Worm (Caenorhabditis elegans) whole organism, mixed stage, embryonic: ENCODE results near the gene aptf-4.
A peak's percentile ranks its signal among the peaks of the same experiment; 100 is the strongest.

Experiments used
- M03D4.4 ChIP-seq: sonication (generic microtip); optimal IDR thresholded peaks from 2 replicates; lab custom pipeline; 2017; ENCODE audit warnings: mild to moderate bottlenecking, missing genetic modification characterization, missing compliant biosample characterization
- bed-3 ChIP-seq: fragments of 200-800 bp; sonication (Bioruptor generic); optimal IDR thresholded peaks from 3 replicates; lab custom pipeline; 2018; ENCODE audit warnings: mild to moderate bottlenecking, missing genetic modification characterization, moderate library complexity, missing compliant biosample characterization
- blmp-1 ChIP-seq: fragments of 150-350 bp; optimal IDR thresholded peaks from 2 replicates; lab custom pipeline; 2014; ENCODE audit warnings: missing biosample characterization, missing genetic modification characterization
- ceh-39 ChIP-seq: fragments of 150-350 bp; optimal IDR thresholded peaks from 2 replicates; lab custom pipeline; 2014; ENCODE audit warnings: missing biosample characterization, missing genetic modification characterization
- ceh-43 ChIP-seq: fragments of 200-800 bp; sonication (Bioruptor generic); optimal IDR thresholded peaks from 2 replicates; lab custom pipeline; 2018; ENCODE audit warnings: mild to moderate bottlenecking, missing genetic modification characterization, moderate library complexity, missing compliant biosample characterization
- ceh-83 ChIP-seq: fragments of 200-800 bp; sonication (Bioruptor generic); optimal IDR thresholded peaks from 2 replicates; lab custom pipeline; 2018; ENCODE audit warnings: mild to moderate bottlenecking, missing genetic modification characterization, missing compliant biosample characterization
- ces-1 ChIP-seq: fragments of 150-350 bp; optimal IDR thresholded peaks from 2 replicates; lab custom pipeline; 2014; ENCODE audit warnings: missing biosample characterization, missing genetic modification reagents, missing genetic modification characterization
- cnd-1 ChIP-seq: fragments of 200-800 bp; sonication (Bioruptor generic); optimal IDR thresholded peaks from 2 replicates; lab custom pipeline; 2018; ENCODE audit warnings: mild to moderate bottlenecking, missing genetic modification characterization, missing compliant biosample characterization
- drap-1 ChIP-seq: fragments of 200-800 bp; sonication (Bioruptor generic); optimal IDR thresholded peaks from 3 replicates; lab custom pipeline; 2018; ENCODE audit warnings: mild to moderate bottlenecking, missing genetic modification characterization, missing compliant biosample characterization
- elt-1 ChIP-seq: sonication (generic microtip); optimal IDR thresholded peaks from 2 replicates; lab custom pipeline; 2017; ENCODE audit warnings: missing genetic modification characterization, mild to moderate bottlenecking, missing compliant biosample characterization, antibody characterized with exemption, moderate library complexity, borderline replicate concordance; ENCODE audit not compliant: insufficient read depth
- elt-3 ChIP-seq: fragments of 150-350 bp; optimal IDR thresholded peaks from 2 replicates; lab custom pipeline; 2014; ENCODE audit warnings: missing biosample characterization, missing genetic modification characterization
- flh-1 ChIP-seq: fragments of 200-800 bp; sonication (Bioruptor generic); optimal IDR thresholded peaks from 2 replicates; lab custom pipeline; 2018; ENCODE audit warnings: mild to moderate bottlenecking, missing genetic modification characterization, moderate library complexity, missing compliant biosample characterization
- ham-2 ChIP-seq: fragments of 200-800 bp; sonication (Bioruptor generic); optimal IDR thresholded peaks from 2 replicates; lab custom pipeline; 2018; ENCODE audit warnings: mild to moderate bottlenecking, missing genetic modification characterization, missing compliant biosample characterization
- hlh-1 ChIP-seq: fragments of 150-350 bp; optimal IDR thresholded peaks from 2 replicates; lab custom pipeline; 2014; ENCODE audit warnings: missing biosample characterization, missing genetic modification reagents, missing genetic modification characterization
- lin-13 ChIP-seq: fragments of 150-350 bp; optimal IDR thresholded peaks from 2 replicates; lab custom pipeline; 2014; ENCODE audit warnings: missing biosample characterization, missing genetic modification characterization
- lin-32 ChIP-seq: fragments of 200-800 bp; sonication (Bioruptor generic); optimal IDR thresholded peaks from 2 replicates; lab custom pipeline; 2018; ENCODE audit warnings: mild to moderate bottlenecking, missing genetic modification characterization, missing compliant biosample characterization
- lsy-2 ChIP-seq: fragments of 150-350 bp; optimal IDR thresholded peaks from 2 replicates; lab custom pipeline; 2014; ENCODE audit warnings: missing biosample characterization, missing genetic modification characterization
- mab-5 ChIP-seq: fragments of 150-350 bp; optimal IDR thresholded peaks from 2 replicates; lab custom pipeline; 2014; ENCODE audit warnings: missing biosample characterization, missing genetic modification characterization
- mep-1 ChIP-seq: fragments of 150-350 bp; optimal IDR thresholded peaks from 2 replicates; lab custom pipeline; 2017; ENCODE audit warnings: missing biosample characterization, missing genetic modification reagents, missing genetic modification characterization, inconsistent platforms
- mls-2 ChIP-seq: sonication (generic microtip); optimal IDR thresholded peaks from 2 replicates; lab custom pipeline; 2016; ENCODE audit warnings: mild to moderate bottlenecking, missing genetic modification characterization, moderate library complexity, missing compliant biosample characterization
- nhr-12 ChIP-seq: fragments of 150-350 bp; optimal IDR thresholded peaks from 2 replicates; lab custom pipeline; 2014; ENCODE audit warnings: missing biosample characterization, missing genetic modification characterization
- nhr-2 ChIP-seq: fragments of 150-350 bp; optimal IDR thresholded peaks from 2 replicates; lab custom pipeline; 2014; ENCODE audit warnings: missing biosample characterization, missing genetic modification characterization
- nhr-237 ChIP-seq: fragments of 150-350 bp; optimal IDR thresholded peaks from 2 replicates; lab custom pipeline; 2014; ENCODE audit warnings: missing biosample characterization, missing genetic modification characterization
- nhr-76 ChIP-seq: sonication (generic microtip); optimal IDR thresholded peaks from 2 replicates; lab custom pipeline; 2017; ENCODE audit warnings: missing biosample characterization, missing genetic modification characterization
- pha-4 ChIP-seq: fragments of 150-350 bp; optimal IDR thresholded peaks from 2 replicates; lab custom pipeline; 2018; ENCODE audit warnings: missing biosample characterization, missing genetic modification reagents, missing genetic modification characterization
- sem-2 ChIP-seq: fragments of 200-800 bp; sonication (Bioruptor generic); optimal IDR thresholded peaks from 2 replicates; lab custom pipeline; 2018; ENCODE audit warnings: mild to moderate bottlenecking, missing genetic modification characterization, missing compliant biosample characterization
- sptf-1 ChIP-seq: sonication (generic microtip); optimal IDR thresholded peaks from 2 replicates; lab custom pipeline; 2017; ENCODE audit warnings: mild to moderate bottlenecking, missing genetic modification characterization, moderate library complexity, missing compliant biosample characterization
- tbx-8 ChIP-seq: fragments of 200-800 bp; sonication (Bioruptor generic); optimal IDR thresholded peaks from 2 replicates; lab custom pipeline; 2018; ENCODE audit warnings: mild to moderate bottlenecking, missing genetic modification characterization, moderate library complexity, missing compliant biosample characterization
- unc-39 ChIP-seq: fragments of 150-350 bp; optimal IDR thresholded peaks from 2 replicates; lab custom pipeline; 2014; ENCODE audit warnings: missing biosample characterization, missing genetic modification characterization
- unc-62 ChIP-seq: fragments of 150-350 bp; optimal IDR thresholded peaks from 2 replicates; lab custom pipeline; 2014; ENCODE audit warnings: missing biosample characterization, missing genetic modification reagents, missing genetic modification characterization
- zip-8 ChIP-seq: fragments of 150-350 bp; optimal IDR thresholded peaks from 2 replicates; lab custom pipeline; 2014; ENCODE audit warnings: missing biosample characterization, missing genetic modification characterization
- ztf-11 ChIP-seq: fragments of 150-350 bp; optimal IDR thresholded peaks from 2 replicates; lab custom pipeline; 2014; ENCODE audit warnings: missing biosample characterization, missing genetic modification characterization

The aptf-4 gene

DNA sequence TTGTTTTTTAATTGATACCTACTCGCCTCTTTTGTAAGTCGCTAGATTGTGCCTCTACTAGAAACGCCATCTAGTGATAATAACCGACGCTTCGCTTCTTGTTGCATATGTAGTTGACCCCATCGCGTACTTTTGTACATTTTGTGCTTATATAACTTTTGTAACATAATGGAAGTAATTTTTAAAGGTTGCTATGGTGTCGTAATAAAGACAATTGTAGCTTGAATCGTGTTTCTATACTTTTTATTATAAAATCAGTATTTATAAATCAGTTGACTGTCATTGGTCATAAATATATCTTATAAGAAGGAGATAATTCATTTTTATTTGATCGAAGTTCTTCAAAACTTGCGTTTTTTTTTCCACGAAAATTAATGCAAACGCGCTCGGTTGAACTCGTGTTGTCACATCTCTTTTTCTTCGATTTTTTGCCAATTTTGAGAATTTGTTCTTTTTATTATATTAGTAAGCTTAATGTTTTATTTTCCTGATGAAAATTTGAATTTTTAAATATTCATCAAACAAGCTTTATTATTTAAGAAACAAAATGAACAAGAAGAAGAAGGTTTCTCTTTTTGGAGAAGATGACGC is 13.2 kb upstream of the aptf-4 start, which contains the start of gene F54C9.9:
TSS of gene F54C9.9 (plus strand) at position 541 of the 591 bp plus-strand sequence.
- peak; percentile 9 for TF ChIP-seq lsy-2 (tag; lab: Kevin White, UChicago)
- no peak for TF ChIP-seq lin-32 (GFP tag; lab: Kevin White, UChicago)

DNA sequence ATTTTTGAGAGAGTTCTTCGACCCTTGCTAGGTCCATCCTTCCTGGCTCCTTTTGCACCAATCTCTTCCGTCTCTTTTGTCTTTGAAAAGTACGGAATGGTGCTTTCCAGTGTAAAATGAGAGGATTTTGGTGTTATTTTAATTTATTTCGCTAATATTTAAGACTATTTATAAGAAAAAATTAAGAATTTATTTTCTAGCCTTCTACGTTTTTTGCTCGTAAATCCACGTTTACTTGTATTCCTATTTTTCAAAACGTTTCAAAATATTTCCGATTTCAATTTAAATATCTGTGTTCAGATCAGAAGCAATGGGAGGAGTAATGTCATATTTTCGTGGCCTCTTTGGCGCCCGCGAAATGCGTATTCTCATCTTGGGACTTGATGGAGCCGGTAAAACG is 9.1 kb upstream of the aptf-4 start, which contains the start of gene arl-1:
TSS of gene arl-1 (plus strand) at position 301 of the 400 bp plus-strand sequence.
- TF ChIP-seq unc-62 (GFP tag; lab: Kevin White, UChicago) (no peak), pha-4 (tag; lab: Kevin White, UChicago) (no peak), ceh-39 (tag; lab: Kevin White, UChicago) (no peak), cnd-1 (no peak), mls-2 (tag; lab: Kevin White, UChicago) (no peak), sem-2 (GFP tag; lab: Kevin White, UChicago) (no peak), nhr-2 (tag; lab: Kevin White, UChicago) (no peak), nhr-12 (no peak), bed-3 (GFP tag; lab: Kevin White, UChicago) (no peak), zip-8 (tag; lab: Kevin White, UChicago) (no peak), elt-1 (tag; lab: Kevin White, UChicago) (no peak)

DNA sequence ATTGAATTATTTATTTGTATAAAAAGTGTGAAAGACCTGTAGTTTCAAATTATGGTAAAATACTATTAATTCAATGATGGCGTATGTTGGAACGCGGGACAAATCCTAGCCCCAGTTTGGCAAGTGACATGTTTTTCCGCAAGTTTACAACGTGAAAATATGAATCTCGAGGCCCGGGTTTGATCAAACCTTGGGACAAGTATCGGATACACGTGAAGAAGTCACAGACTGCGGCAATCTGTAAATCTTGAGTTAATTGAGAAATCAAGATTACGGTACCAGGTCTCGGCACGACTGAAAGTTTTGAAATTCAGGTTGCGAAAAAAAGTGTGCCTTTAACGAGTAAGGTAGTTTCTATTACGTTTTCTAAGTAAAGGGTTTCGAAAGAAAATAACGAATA is 7.7 kb upstream of the aptf-4 start:
- no peak for TF ChIP-seq ham-2 (GFP tag; lab: Kevin White, UChicago)
- TF ChIP-seq zip-8 (tag; lab: Kevin White, UChicago): no peak
- TF ChIP-seq nhr-2 (tag; lab: Kevin White, UChicago): no peak
- no peak for TF ChIP-seq elt-3 (tag; lab: Kevin White, UChicago)
- TF ChIP-seq blmp-1 (tag; lab: Kevin White, UChicago): no peak
- no peak for TF ChIP-seq sptf-1 (tag; lab: Kevin White, UChicago)
- no peak for TF ChIP-seq flh-1
- TF ChIP-seq mab-5 (tag; lab: Kevin White, UChicago): no peak
- TF ChIP-seq nhr-76 (tag; lab: Kevin White, UChicago): no peak
- TF ChIP-seq ceh-83 (GFP tag; lab: Kevin White, UChicago): no peak
- no peak for TF ChIP-seq ceh-39 (tag; lab: Kevin White, UChicago)
- TF ChIP-seq tbx-8 (GFP tag; lab: Kevin White, UChicago): no peak
- no peak for TF ChIP-seq M03D4.4 (tag; lab: Kevin White, UChicago)
- TF ChIP-seq lin-13: no peak
- TF ChIP-seq unc-39 (tag; lab: Kevin White, UChicago): no peak
- no peak for TF ChIP-seq mep-1 (tag; lab: Kevin White, UChicago)
- TF ChIP-seq nhr-237: no peak

DNA sequence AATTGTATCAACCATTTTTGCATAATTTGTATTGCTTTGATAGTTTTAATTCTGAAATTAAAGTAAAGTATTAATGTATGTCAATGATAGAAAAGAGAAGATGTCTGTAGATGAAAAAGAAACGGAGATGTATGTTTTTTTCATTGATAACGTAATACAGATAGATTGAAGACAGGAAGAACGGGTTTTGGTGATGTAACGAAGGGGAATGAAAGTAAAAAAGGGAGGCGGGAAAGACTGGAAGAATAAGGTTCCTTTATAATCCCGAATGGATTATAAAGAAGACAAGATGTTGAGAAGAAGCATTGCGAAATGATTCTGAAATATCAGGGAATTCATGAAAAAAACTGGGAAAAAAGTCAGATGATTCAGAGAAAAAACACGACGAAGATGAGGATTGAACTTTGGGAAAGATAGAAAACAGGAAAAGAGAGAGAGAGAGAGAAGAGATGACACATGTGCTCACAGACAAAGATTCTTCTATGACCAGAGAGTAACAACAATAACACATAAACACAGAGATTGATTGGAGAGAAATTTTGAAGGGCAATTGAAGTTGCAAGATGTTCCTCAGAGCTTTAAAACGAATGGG is 5.7 kb upstream of the aptf-4 start, which contains the start of gene F54C9.11:
TSS of gene F54C9.11 (minus strand) at position 51 of the 592 bp plus-strand sequence.
- TF ChIP-seq nhr-2 (tag; lab: Kevin White, UChicago) (no peak), hlh-1 (tag; lab: Kevin White, UChicago) (no peak), zip-8 (tag; lab: Kevin White, UChicago) (no peak), sem-2 (GFP tag; lab: Kevin White, UChicago) (no peak), ham-2 (GFP tag; lab: Kevin White, UChicago) (no peak), ceh-43 (no peak), lin-13 (no peak), unc-39 (tag; lab: Kevin White, UChicago) (no peak)

DNA sequence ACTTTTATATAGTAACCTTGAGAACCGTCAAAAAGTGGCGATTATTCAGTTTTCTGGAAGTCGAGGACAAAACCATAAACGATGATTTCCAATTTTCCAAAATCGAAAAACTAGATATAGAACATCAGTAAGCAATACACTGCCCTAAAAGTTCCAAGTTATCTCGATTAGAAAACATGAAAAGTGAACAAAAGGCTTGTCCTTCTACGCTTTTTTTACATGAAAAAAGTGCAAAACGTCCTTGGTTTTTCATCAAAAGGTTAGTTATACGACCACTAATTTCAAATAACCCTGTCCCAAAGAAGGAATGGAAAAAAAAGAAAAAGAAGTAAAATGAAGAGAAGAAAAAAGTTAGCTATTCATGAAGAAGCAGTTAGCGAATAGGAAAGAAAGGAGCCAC is 4.9 kb upstream of the aptf-4 start:
- TF ChIP-seq drap-1: no peak
- TF ChIP-seq sptf-1 (tag; lab: Kevin White, UChicago): no peak
- TF ChIP-seq mab-5 (tag; lab: Kevin White, UChicago): no peak
- TF ChIP-seq elt-3 (tag; lab: Kevin White, UChicago): no peak
- no peak for TF ChIP-seq cnd-1
- no peak for TF ChIP-seq elt-1 (tag; lab: Kevin White, UChicago)
- TF ChIP-seq mep-1 (tag; lab: Kevin White, UChicago): no peak
- TF ChIP-seq ham-2 (GFP tag; lab: Kevin White, UChicago): no peak
- no peak for TF ChIP-seq nhr-12
- TF ChIP-seq hlh-1 (tag; lab: Kevin White, UChicago): no peak
- TF ChIP-seq tbx-8 (GFP tag; lab: Kevin White, UChicago): no peak
- TF ChIP-seq ceh-39 (tag; lab: Kevin White, UChicago): no peak
- TF ChIP-seq ces-1 (GFP tag; lab: Kevin White, UChicago): no peak
- no peak for TF ChIP-seq ztf-11 (tag; lab: Kevin White, UChicago)
- no peak for TF ChIP-seq nhr-76 (tag; lab: Kevin White, UChicago)
- TF ChIP-seq sem-2 (GFP tag; lab: Kevin White, UChicago): no peak
- TF ChIP-seq zip-8 (tag; lab: Kevin White, UChicago): no peak
- TF ChIP-seq flh-1: no peak
- TF ChIP-seq unc-62 (GFP tag; lab: Kevin White, UChicago): no peak
- no peak for TF ChIP-seq unc-39 (tag; lab: Kevin White, UChicago)
